Worm (Caenorhabditis elegans): ENCODE results near the gene folr-1.

ce11 chrX:9957449-9957848 lies 38.4 kb downstream of the folr-1 start:
- TF ChIP-seq ceh-39 (tag; optimal IDR thresholded peaks at IDR 0.05) = no peak
- TF ChIP-seq unc-39 (tag; optimal IDR thresholded peaks at IDR 0.05) = no peak
- TF ChIP-seq nhr-76 (tag; optimal IDR thresholded peaks at IDR 0.05) = no peak
- TF ChIP-seq ztf-11 (tag; optimal IDR thresholded peaks at IDR 0.05) = no peak
- TF ChIP-seq elt-3 (tag; optimal IDR thresholded peaks at IDR 0.05) = no peak
- TF ChIP-seq pha-4 (tag; optimal IDR thresholded peaks at IDR 0.05) = no peak
- TF ChIP-seq nhr-12 (tag; optimal IDR thresholded peaks at IDR 0.05) = no peak
- no peak for TF ChIP-seq nhr-237 (tag; optimal IDR thresholded peaks at IDR 0.05)
- TF ChIP-seq sptf-1 (tag; optimal IDR thresholded peaks at IDR 0.05) = no peak
- no peak for TF ChIP-seq unc-62 (GFP tag; optimal IDR thresholded peaks at IDR 0.05)
- TF ChIP-seq elt-1 (tag; optimal IDR thresholded peaks at IDR 0.05; ENCODE audit: borderline replicate concordance, insufficient read depth) = no peak
